Fruit fly (Drosophila melanogaster) whole organism, embryonic: ENCODE data around the gene Cad96Cb.

Experiments
- CG10321 ChIP-seq: fragments of 200-800 bp; sonication (Bioruptor generic); IDR thresholded peaks from 2 replicates; pipeline ENCODE4 v1.3.6; 2022; ENCODE audit warnings: missing biosample characterization, missing genetic modification characterization
- CG11247 ChIP-seq: fragments of 200-800 bp; sonication (Bioruptor generic); IDR thresholded peaks from 2 replicates; pipeline ENCODE4 v1.3.6; 2022; ENCODE audit warnings: missing biosample characterization, missing genetic modification characterization
- CG12299 ChIP-seq: fragments of 200-800 bp; sonication (Bioruptor generic); optimal IDR thresholded peaks from 2 replicates; lab custom pipeline; 2018; ENCODE audit warnings: missing biosample characterization, mild to moderate bottlenecking, missing genetic modification characterization
- CG13296 ChIP-seq: fragments of 200-800 bp; sonication (Bioruptor generic); optimal IDR thresholded peaks from 3 replicates; lab custom pipeline; 2018; ENCODE audit warnings: missing biosample characterization, mild to moderate bottlenecking, missing genetic modification characterization
- CG14965 ChIP-seq: fragments of 200-800 bp; sonication (Bioruptor generic); optimal IDR thresholded peaks from 2 replicates; lab custom pipeline; 2016; ENCODE audit warnings: missing biosample characterization, missing genetic modification characterization, borderline replicate concordance
- CG17612 ChIP-seq: fragments of 200-800 bp; sonication (Bioruptor generic); IDR thresholded peaks from 2 replicates; pipeline ENCODE4 v1.3.6; 2022; ENCODE audit warnings: missing biosample characterization, missing genetic modification characterization
- CG17912 ChIP-seq: fragments of 200-800 bp; sonication (Bioruptor generic); optimal IDR thresholded peaks from 2 replicates; lab custom pipeline; 2018; ENCODE audit warnings: missing biosample characterization, mild to moderate bottlenecking, missing genetic modification characterization
- CG1832 ChIP-seq: fragments of 200-800 bp; sonication (Bioruptor generic); optimal IDR thresholded peaks from 2 replicates; lab custom pipeline; 2017; ENCODE audit warnings: missing biosample characterization, mild to moderate bottlenecking, missing genetic modification characterization, inconsistent platforms
- CG18619 ChIP-seq: fragments of 200-800 bp; sonication (Bioruptor generic); optimal IDR thresholded peaks from 3 replicates; lab custom pipeline; 2017; ENCODE audit warnings: missing biosample characterization, mild to moderate bottlenecking, missing genetic modification characterization
- CG18764 ChIP-seq: fragments of 200-800 bp; sonication (Bioruptor generic); optimal IDR thresholded peaks from 3 replicates; lab custom pipeline; 2016; ENCODE audit warnings: missing biosample characterization, missing genetic modification characterization
- CG2129 ChIP-seq: fragments of 200-800 bp; sonication (Bioruptor generic); IDR thresholded peaks from 2 replicates; pipeline ENCODE4 v1.3.6; 2022; ENCODE audit warnings: missing biosample characterization, missing genetic modification characterization; ENCODE audit not compliant: partially characterized antibody
- CG2875 ChIP-seq: fragments of 200-800 bp; sonication (Bioruptor generic); optimal IDR thresholded peaks from 2 replicates; lab custom pipeline; 2017; ENCODE audit warnings: missing biosample characterization, mild to moderate bottlenecking, missing genetic modification characterization, missing genetic modification reagents
- CG30403 ChIP-seq: fragments of 200-800 bp; sonication (Bioruptor generic); optimal IDR thresholded peaks from 3 replicates; lab custom pipeline; 2016; ENCODE audit warnings: missing biosample characterization, missing genetic modification characterization
- CG31365 ChIP-seq: fragments of 200-800 bp; sonication (Bioruptor generic); optimal IDR thresholded peaks from 2 replicates; lab custom pipeline; 2018; ENCODE audit warnings: missing biosample characterization, mild to moderate bottlenecking, missing genetic modification characterization
- CG32772 ChIP-seq: fragments of 200-800 bp; sonication (Bioruptor generic); IDR thresholded peaks from 2 replicates; pipeline ENCODE4 v1.3.6; 2022; ENCODE audit warnings: missing biosample characterization, missing genetic modification characterization
- CG3847 ChIP-seq: fragments of 200-800 bp; sonication (Bioruptor generic); IDR thresholded peaks from 2 replicates; pipeline ENCODE4 v1.3.6; 2022; ENCODE audit warnings: missing biosample characterization, missing genetic modification characterization
- CG43689 ChIP-seq: fragments of 200-800 bp; sonication (Bioruptor generic); IDR thresholded peaks from 2 replicates; pipeline ENCODE4 v1.3.6; 2022; ENCODE audit warnings: missing biosample characterization, missing genetic modification characterization
- CG4617 ChIP-seq: fragments of 200-800 bp; sonication (Bioruptor generic); optimal IDR thresholded peaks from 3 replicates; lab custom pipeline; 2016; ENCODE audit warnings: missing biosample characterization, missing genetic modification characterization, borderline replicate concordance
- CG7928 ChIP-seq: fragments of 200-800 bp; sonication (Bioruptor generic); optimal IDR thresholded peaks from 2 replicates; lab custom pipeline; 2017; ENCODE audit warnings: missing biosample characterization, mild to moderate bottlenecking, missing genetic modification characterization
- CG8290 ChIP-seq, 3 experiments: fragments of 200-800 bp; sonication (Bioruptor generic); optimal IDR thresholded peaks; 2 replicates each; lab custom pipeline; 2016 to 2019; ENCODE audit warnings: missing biosample characterization in 3 of 3, missing genetic modification characterization in 3 of 3, mild to moderate bottlenecking in 2 of 3, moderate library complexity in 1 of 3
- CG9215 ChIP-seq: fragments of 200-800 bp; sonication (Bioruptor generic); IDR thresholded peaks from 2 replicates; pipeline ENCODE4 v1.3.6; 2022; ENCODE audit warnings: missing biosample characterization, missing genetic modification characterization
- CG9609 ChIP-seq: fragments of 200-800 bp; sonication (Bioruptor generic); optimal IDR thresholded peaks from 3 replicates; lab custom pipeline; 2016; ENCODE audit warnings: missing biosample characterization, missing genetic modification characterization
- CG9817 ChIP-seq: fragments of 200-800 bp; sonication (Bioruptor generic); optimal IDR thresholded peaks from 2 replicates; lab custom pipeline; 2018; ENCODE audit warnings: missing biosample characterization, mild to moderate bottlenecking, missing genetic modification characterization, moderate library complexity
- CrebB ChIP-seq: fragments of 200-800 bp; sonication (Bioruptor generic); optimal IDR thresholded peaks from 3 replicates; lab custom pipeline; 2018; ENCODE audit warnings: missing biosample characterization, mild to moderate bottlenecking, missing genetic modification characterization
- Ets97D ChIP-seq: fragments of 200-800 bp; sonication (Bioruptor generic); optimal IDR thresholded peaks from 3 replicates; lab custom pipeline; 2016; ENCODE audit warnings: missing biosample characterization, missing genetic modification characterization
- Med ChIP-seq: fragments of 200-800 bp; sonication (Bioruptor generic); peaks from one replicate; lab custom pipeline; 2016; ENCODE audit warnings: missing biosample characterization, missing genetic modification characterization, mild to moderate bottlenecking, inconsistent platforms, moderate library complexity
- YL-1 ChIP-seq: fragments of 200-800 bp; sonication (Bioruptor generic); optimal IDR thresholded peaks from 3 replicates; lab custom pipeline; 2017; ENCODE audit warnings: missing biosample characterization, mild to moderate bottlenecking, missing genetic modification characterization
- abd-A ChIP-seq: fragments of 200-800 bp; sonication (Bioruptor generic); optimal IDR thresholded peaks from 3 replicates; lab custom pipeline; 2019; ENCODE audit warnings: missing biosample characterization, mild to moderate bottlenecking, missing genetic modification characterization, moderate library complexity
- ase ChIP-seq: fragments of 200-800 bp; sonication (Bioruptor generic); IDR thresholded peaks from 3 replicates; pipeline ENCODE4 v1.3.6; 2022; ENCODE audit warnings: missing biosample characterization, missing genetic modification characterization
- chinmo ChIP-seq: fragments of 200-800 bp; sonication (Bioruptor generic); IDR thresholded peaks from 4 replicates; pipeline ENCODE4 v1.3.6; 2022; ENCODE audit warnings: missing biosample characterization, missing genetic modification characterization; ENCODE audit not compliant: partially characterized antibody
- crp ChIP-seq, 2 experiments: fragments of 200-800 bp; sonication (Bioruptor generic); optimal IDR thresholded peaks; 2 replicates in 1 of 2; 3 replicates in 1 of 2; lab custom pipeline; 2017; ENCODE audit warnings: missing biosample characterization in 2 of 2, missing genetic modification characterization in 2 of 2, mild to moderate bottlenecking in 1 of 2, moderate library complexity in 1 of 2
- dimm ChIP-seq: fragments of 200-800 bp; sonication (Bioruptor generic); IDR thresholded peaks from 2 replicates; pipeline ENCODE4 v1.3.6; 2022; ENCODE audit warnings: missing biosample characterization, missing genetic modification characterization
- eve ChIP-seq, 2 experiments: fragments of >200 bp; optimal IDR thresholded peaks; 2 replicates each; lab custom pipeline; 2017; ENCODE audit warnings: missing biosample characterization in 2 of 2, missing genetic modification characterization in 2 of 2
- ftz-f1 ChIP-seq: fragments of 200-800 bp; sonication (Bioruptor generic); optimal IDR thresholded peaks from 2 replicates; lab custom pipeline; 2016; ENCODE audit warnings: missing biosample characterization, missing genetic modification characterization
- gcm2 ChIP-seq: fragments of 200-800 bp; sonication (Bioruptor generic); optimal IDR thresholded peaks from 2 replicates; lab custom pipeline; 2016; ENCODE audit warnings: missing biosample characterization, missing genetic modification characterization
- gsb ChIP-seq: fragments of 200-800 bp; sonication (Bioruptor generic); IDR thresholded peaks from 2 replicates; pipeline ENCODE4 v1.3.6; 2022; ENCODE audit warnings: missing biosample characterization, missing genetic modification characterization
- hkb ChIP-seq, 2 experiments: fragments of 200-800 bp in 1 of 2; fragments of >200 bp in 1 of 2; sonication (Bioruptor generic) in 1 of 2; IDR thresholded peaks in 1 of 2; optimal IDR thresholded peaks in 1 of 2; 2 replicates each; pipeline versions ENCODE4 v1.3.6 to Lab custom; 2017 to 2022; ENCODE audit warnings: missing biosample characterization in 1 of 2, missing genetic modification characterization in 1 of 2
- jigr1 ChIP-seq: fragments of 200-800 bp; sonication (Bioruptor generic); IDR thresholded peaks from 3 replicates; pipeline ENCODE4 v1.3.6; 2022; ENCODE audit warnings: missing biosample characterization, missing genetic modification characterization
- kay ChIP-seq: fragments of 200-800 bp; sonication (Bioruptor generic); optimal IDR thresholded peaks from 2 replicates; lab custom pipeline; 2016; ENCODE audit warnings: missing biosample characterization, missing genetic modification characterization
- mirr ChIP-seq: fragments of 200-800 bp; sonication (Bioruptor generic); optimal IDR thresholded peaks from 3 replicates; lab custom pipeline; 2018; ENCODE audit warnings: missing biosample characterization, mild to moderate bottlenecking, missing genetic modification characterization
- p53 ChIP-seq: fragments of 200-800 bp; sonication (Bioruptor generic); optimal IDR thresholded peaks from 2 replicates; lab custom pipeline; 2016; ENCODE audit warnings: missing biosample characterization, missing genetic modification characterization
- pzg ChIP-seq: fragments of 200-800 bp; sonication (Bioruptor generic); optimal IDR thresholded peaks from 3 replicates; lab custom pipeline; 2018; ENCODE audit warnings: missing biosample characterization, mild to moderate bottlenecking, missing genetic modification characterization, moderate library complexity
- row ChIP-seq: fragments of 200-800 bp; sonication (Bioruptor generic); IDR thresholded peaks from 3 replicates; pipeline ENCODE4 v1.3.6; 2022; ENCODE audit warnings: missing biosample characterization, missing genetic modification characterization
- sima ChIP-seq: fragments of 200-800 bp; sonication (Bioruptor generic); optimal IDR thresholded peaks from 2 replicates; lab custom pipeline; 2016; ENCODE audit warnings: missing biosample characterization, missing genetic modification characterization
- ssp ChIP-seq: fragments of 200-800 bp; sonication (Bioruptor generic); IDR thresholded peaks from 2 replicates; pipeline ENCODE4 v1.3.6; 2022; ENCODE audit warnings: missing biosample characterization, missing genetic modification characterization
- toy ChIP-seq: fragments of 200-800 bp; sonication (Bioruptor generic); IDR thresholded peaks from 2 replicates; pipeline ENCODE4 v1.3.6; 2022; ENCODE audit warnings: missing biosample characterization, missing genetic modification characterization
- tx ChIP-seq: fragments of 200-800 bp; sonication (Bioruptor generic); optimal IDR thresholded peaks from 2 replicates; lab custom pipeline; 2016; ENCODE audit warnings: missing biosample characterization, missing genetic modification characterization
- wdn ChIP-seq: fragments of 200-800 bp; sonication (Bioruptor generic); IDR thresholded peaks from 2 replicates; pipeline ENCODE4 v1.3.6; 2022; ENCODE audit warnings: missing biosample characterization, missing genetic modification characterization
- wek ChIP-seq: fragments of 200-800 bp; sonication (Bioruptor generic); optimal IDR thresholded peaks from 3 replicates; lab custom pipeline; 2018; ENCODE audit warnings: missing biosample characterization, mild to moderate bottlenecking, missing genetic modification characterization, moderate library complexity
- zfh2 ChIP-seq: fragments of 200-800 bp; sonication (Bioruptor generic); optimal IDR thresholded peaks from 2 replicates; lab custom pipeline; 2016; ENCODE audit warnings: missing biosample characterization, missing genetic modification characterization

Cad96Cb gene

DNA sequence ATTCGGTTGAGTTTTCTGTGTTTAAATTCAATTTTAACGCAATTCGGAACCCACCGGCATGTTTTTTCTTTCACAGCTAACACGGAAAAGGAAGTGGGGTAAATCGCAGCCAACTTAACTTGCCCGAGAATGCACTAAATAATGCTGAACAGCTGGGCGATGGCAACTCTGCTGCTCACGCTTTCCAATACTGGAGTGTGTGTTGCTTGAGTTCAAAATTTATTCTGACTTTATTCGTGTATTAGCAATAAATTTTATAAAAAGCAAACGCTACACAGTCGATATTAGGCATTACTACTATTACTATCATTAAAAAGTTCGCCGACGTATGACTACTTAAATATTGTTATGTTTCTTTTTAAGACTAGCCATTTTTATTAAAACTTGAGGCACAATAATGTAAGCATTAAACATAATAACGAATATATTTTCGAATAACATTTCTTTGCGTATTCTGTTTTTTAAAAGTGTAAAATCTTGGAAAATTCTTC lies 15.3 kb upstream of the Cad96Cb start, which contains the start of the genes RpS27 and Nup37 (continued):
- TF ChIP-seq ssp (GFP tag; lab: Robert Waterston, UW) (peak; percentile 90), zfh2 (GFP tag; lab: Kevin White, UChicago) (peak; percentile 98), tx (GFP tag; lab: Kevin White, UChicago) (peak; percentile 97), wek (GFP tag; lab: Kevin White, UChicago) (peak; percentile 97), CG3847 (GFP tag; lab: Robert Waterston, UW) (peak; percentile 98), CG2875 (peak; percentile 98), YL-1 (peak; percentile 100), CG11247 (GFP tag; lab: Robert Waterston, UW) (peak; percentile 99), wdn (peak; percentile 94), CG4617 (peak; percentile 99), CG43689 (GFP tag; lab: Robert Waterston, UW) (peak; percentile 95), CG14965 (GFP tag; lab: Kevin White, UChicago) (peak; percentile 91), CG13296 (GFP tag; lab: Kevin White, UChicago) (peak; percentile 98), ftz-f1 (peak; percentile 90), Med (peak; percentile 100), CG10321 (GFP tag; lab: Robert Waterston, UW) (peak; percentile 84), CG2129 (no peak), pzg (GFP tag; lab: Kevin White, UChicago) (peak; percentile 97), CrebB (tag; lab: Kevin White, UChicago) (peak; percentile 99), kay (GFP tag; lab: Kevin White, UChicago) (peak; percentile 93), gsb (GFP tag; lab: Robert Waterston, UW) (peak; percentile 95), CG1832 (GFP tag; lab: Kevin White, UChicago) (no peak), crp (GFP tag; optimal IDR thresholded peaks at IDR 0.05; lab: Kevin White, UChicago) (peak; percentile 47 to 90), sima (GFP tag; lab: Kevin White, UChicago) (peak; percentile 97), CG17612 (peak; percentile 93), CG31365 (tag; lab: Kevin White, UChicago) (peak; percentile 92), CG17912 (GFP tag; lab: Kevin White, UChicago) (peak; percentile 100), CG8290 (GFP tag; optimal IDR thresholded peaks at IDR 0.05; lab: Kevin White, UChicago) (peak; percentile 98), CG8290 (tag; optimal IDR thresholded peaks at IDR 0.05; lab: Kevin White, UChicago) (peak; percentile 97 to 100), row (GFP tag; lab: Robert Waterston, UW) (peak; percentile 86), Ets97D (GFP tag; lab: Kevin White, UChicago) (peak; percentile 100), CG18619 (GFP tag; lab: Kevin White, UChicago) (peak; percentile 99), jigr1 (GFP tag; lab: Robert Waterston, UW) (peak; percentile 72; the same call in 1 of the 3 replicates), eve (GFP tag; optimal IDR thresholded peaks at IDR 0.05; lab: Kevin White, UChicago) (no peak), CG9817 (tag; lab: Kevin White, UChicago) (peak; percentile 99), CG30403 (peak; percentile 96), dimm (GFP tag; lab: Robert Waterston, UW) (peak; percentile 92), CG12299 (tag; lab: Kevin White, UChicago) (peak; percentile 93), CG9215 (GFP tag; lab: Robert Waterston, UW) (peak; percentile 91), mirr (peak; percentile 100), CG18764 (GFP tag; lab: Kevin White, UChicago) (peak; percentile 98), abd-A (tag; lab: Kevin White, UChicago) (no peak), hkb (optimal IDR thresholded peaks at IDR 0.05; lab: Kevin White, UChicago) (no peak), hkb (GFP tag; IDR thresholded peaks at IDR 0.05; lab: Robert Waterston, UW) (peak; percentile 94), CG32772 (peak; percentile 96), toy (peak; percentile 95), p53 (peak; percentile 98), CG7928 (peak; percentile 82), chinmo (GFP tag; lab: Robert Waterston, UW) (no peak), gcm2 (peak; percentile 98), ase (peak; percentile 98), CG9609 (peak; percentile 99)
